Worm (Caenorhabditis elegans): ENCODE data around the gene C56E6.4.

DNA sequence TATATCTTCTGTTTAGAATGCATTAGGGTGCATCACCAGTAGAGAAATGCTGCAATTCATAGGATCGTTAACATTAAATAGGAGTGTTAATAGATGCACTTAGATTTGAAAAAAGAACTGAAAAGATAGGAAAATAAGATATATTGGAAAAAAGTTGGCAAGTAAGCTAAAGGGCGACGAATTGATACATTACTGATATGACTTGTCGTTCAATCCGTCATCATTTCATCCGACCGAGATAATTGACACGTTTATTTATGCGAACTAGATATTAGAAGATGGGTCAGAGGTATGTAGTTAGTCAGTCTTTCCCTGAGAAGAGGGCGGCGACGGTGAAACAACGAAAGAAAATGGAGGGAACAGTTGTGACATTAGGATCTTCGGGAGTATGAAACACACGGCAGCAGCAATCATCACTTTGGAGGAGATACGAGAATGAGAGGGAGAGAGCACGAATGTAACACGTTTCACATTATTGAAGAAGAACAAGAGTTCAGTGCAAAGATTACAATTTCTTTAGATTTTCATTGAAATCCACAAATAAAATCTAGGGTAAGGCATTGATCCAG lies 16.4 kb upstream of the C56E6.4 start, which contains the start of gene lron-15:
- no peak for TF ChIP-seq daf-12 (tag; optimal IDR thresholded peaks at IDR 0.05)
- no peak for TF ChIP-seq unc-39 (tag; optimal IDR thresholded peaks at IDR 0.05)
- no peak for TF ChIP-seq fos-1 (tag; optimal IDR thresholded peaks at IDR 0.05)
- TF ChIP-seq pqm-1 (tag; optimal IDR thresholded peaks at IDR 0.05) = no peak
